Worm (Caenorhabditis elegans) whole organism, L3 larva: ENCODE data around the gene T20D4.10.

Experiments
- R02D3.7 ChIP-seq: fragments of 150-350 bp; optimal IDR thresholded peaks from 2 replicates; lab custom pipeline; 2014; ENCODE audit warnings: missing biosample characterization, missing genetic modification characterization
- ama-1 ChIP-seq: fragments of 150-350 bp; optimal IDR thresholded peaks from 2 replicates; lab custom pipeline; 2018
- ceh-16 ChIP-seq: sonication (generic microtip); optimal IDR thresholded peaks from 2 replicates; lab custom pipeline; 2017; ENCODE audit warnings: missing biosample characterization, missing genetic modification characterization
- ceh-82 ChIP-seq: fragments of 150-350 bp; optimal IDR thresholded peaks from 2 replicates; lab custom pipeline; 2014; ENCODE audit warnings: missing biosample characterization, missing genetic modification characterization
- ceh-9 ChIP-seq: sonication (generic microtip); optimal IDR thresholded peaks from 2 replicates; lab custom pipeline; 2018; ENCODE audit warnings: missing biosample characterization, missing genetic modification characterization
- eor-1 ChIP-seq, 2 experiments: fragments of 150-350 bp; optimal IDR thresholded peaks; 2 replicates each; lab custom pipeline; 2014 to 2018; ENCODE audit warnings: missing biosample characterization in 2 of 2, missing genetic modification characterization in 2 of 2
- fkh-10 ChIP-seq: sonication (generic microtip); optimal IDR thresholded peaks from 2 replicates; lab custom pipeline; 2017; ENCODE audit warnings: missing biosample characterization, missing genetic modification reagents, missing genetic modification characterization
- fkh-2 ChIP-seq: fragments of 150-350 bp; optimal IDR thresholded peaks from 2 replicates; lab custom pipeline; 2014; ENCODE audit warnings: missing biosample characterization, missing genetic modification reagents, missing genetic modification characterization
- hmg-11 ChIP-seq: sonication (generic microtip); optimal IDR thresholded peaks from 2 replicates; lab custom pipeline; 2016; ENCODE audit warnings: missing genetic modification characterization, missing compliant biosample characterization
- nfya-1 ChIP-seq: sonication (generic microtip); optimal IDR thresholded peaks from 2 replicates; lab custom pipeline; 2017; ENCODE audit warnings: missing genetic modification characterization, mild to moderate bottlenecking, missing compliant biosample characterization, antibody characterized with exemption, moderate library complexity; ENCODE audit not compliant: insufficient read depth
- nhr-12 ChIP-seq: fragments of 150-350 bp; optimal IDR thresholded peaks from 2 replicates; lab custom pipeline; 2014; ENCODE audit warnings: missing biosample characterization, missing genetic modification characterization
- nhr-28 ChIP-seq: fragments of 150-350 bp; optimal IDR thresholded peaks from 2 replicates; lab custom pipeline; 2014; ENCODE audit warnings: missing biosample characterization, missing genetic modification characterization
- nhr-43 ChIP-seq: sonication (generic microtip); optimal IDR thresholded peaks from 2 replicates; lab custom pipeline; 2016; ENCODE audit warnings: mild to moderate bottlenecking, missing genetic modification characterization, missing compliant biosample characterization; ENCODE audit not compliant: poor library complexity, severe bottlenecking
- nhr-67 ChIP-seq: fragments of 150-350 bp; optimal IDR thresholded peaks from 2 replicates; lab custom pipeline; 2014; ENCODE audit warnings: missing biosample characterization, missing genetic modification characterization
- pha-4 ChIP-seq: fragments of 150-350 bp; optimal IDR thresholded peaks from 2 replicates; lab custom pipeline; 2014; ENCODE audit warnings: missing biosample characterization, missing genetic modification reagents, missing genetic modification characterization
- pqm-1 ChIP-seq: fragments of 150-350 bp; optimal IDR thresholded peaks from 2 replicates; lab custom pipeline; 2017; ENCODE audit warnings: missing biosample characterization, missing genetic modification characterization, inconsistent platforms
- tbx-2 ChIP-seq: sonication (generic microtip); optimal IDR thresholded peaks from 2 replicates; lab custom pipeline; 2016; ENCODE audit warnings: mild to moderate bottlenecking, missing genetic modification characterization, missing compliant biosample characterization
- unc-62 ChIP-seq: fragments of 150-350 bp; sonication (generic microtip); optimal IDR thresholded peaks from 4 replicates; lab custom pipeline; 2014; ENCODE audit warnings: missing biosample characterization, missing genetic modification reagents, missing genetic modification characterization
- ztf-4 ChIP-seq: fragments of 150-350 bp; optimal IDR thresholded peaks from 2 replicates; lab custom pipeline; 2014; ENCODE audit warnings: missing biosample characterization, missing genetic modification characterization

Gene T20D4.10

ce11 chrV:3445090-3445832 lies 45.2 kb downstream of the T20D4.10 start:
- TF ChIP-seq ceh-16 (tag; lab: Kevin White, UChicago) (no peak), R02D3.7 (tag; lab: Kevin White, UChicago) (no peak), pha-4 (tag; lab: Kevin White, UChicago) (peak; percentile 10), nhr-43 (tag; lab: Kevin White, UChicago) (no peak), pqm-1 (tag; lab: Kevin White, UChicago) (no peak), ama-1 (lab: Kevin White, UChicago) (no peak), nfya-1 (tag; lab: Kevin White, UChicago) (no peak), nhr-12 (no peak)

ce11 chrV:3449810-3450209 lies 49.8 kb downstream of the T20D4.10 start:
- no peak for TF ChIP-seq fkh-10 (GFP tag; lab: Kevin White, UChicago)
- no peak for TF ChIP-seq nhr-67 (tag; lab: Kevin White, UChicago)
- TF ChIP-seq unc-62, result no peak
- no peak for TF ChIP-seq hmg-11 (tag; lab: Kevin White, UChicago)
- TF ChIP-seq ceh-9 (tag; lab: Kevin White, UChicago), result no peak
- no peak for TF ChIP-seq fkh-2 (tag; lab: Kevin White, UChicago)
- TF ChIP-seq nfya-1 (tag; lab: Kevin White, UChicago), result no peak
- no peak for TF ChIP-seq ama-1 (lab: Kevin White, UChicago)
- TF ChIP-seq nhr-28, result no peak
- TF ChIP-seq tbx-2 (tag; lab: Kevin White, UChicago), result no peak
- no peak for TF ChIP-seq eor-1 (tag; optimal IDR thresholded peaks at IDR 0.05; lab: Kevin White, UChicago)
- no peak for TF ChIP-seq pha-4 (tag; lab: Kevin White, UChicago)
- TF ChIP-seq ztf-4, result no peak
- no peak for TF ChIP-seq ceh-82 (tag; lab: Kevin White, UChicago)

- TF ChIP-seq nfya-1 (tag; lab: Kevin White, UChicago) (no peak), ceh-9 (tag; lab: Kevin White, UChicago) (no peak), fkh-10 (GFP tag; lab: Kevin White, UChicago) (no peak)
These were observed 50.3 kb downstream of the T20D4.10 start for ce11 chrV:3450351-3450750.
